Worm (Caenorhabditis elegans) whole organism, L2 larva: Measurements from ENCODE around the gene sql-1.

Experiments
- F13H6.1 ChIP-seq: sonication (generic microtip); optimal IDR thresholded peaks from 2 replicates; lab custom pipeline; 2016; ENCODE audit warnings: missing genetic modification characterization, missing compliant biosample characterization
- Y55F3AM.14 ChIP-seq: fragments of 200-800 bp; sonication (Bioruptor generic); optimal IDR thresholded peaks from 2 replicates; lab custom pipeline; 2018; ENCODE audit warnings: mild to moderate bottlenecking, missing genetic modification characterization, missing compliant biosample characterization
- ZK546.5 ChIP-seq: sonication (generic microtip); optimal IDR thresholded peaks from 2 replicates; lab custom pipeline; 2017; ENCODE audit warnings: missing biosample characterization, missing genetic modification characterization
- aly-2 ChIP-seq: fragments of 150-350 bp; optimal IDR thresholded peaks from 2 replicates; lab custom pipeline; 2014; ENCODE audit warnings: missing biosample characterization, missing genetic modification characterization
- ceh-16 ChIP-seq: fragments of 150-350 bp; optimal IDR thresholded peaks from 2 replicates; lab custom pipeline; 2014; ENCODE audit warnings: missing biosample characterization, missing genetic modification characterization
- dmd-4 ChIP-seq: sonication (generic microtip); optimal IDR thresholded peaks from 2 replicates; lab custom pipeline; 2017; ENCODE audit warnings: missing biosample characterization, missing genetic modification characterization
- fos-1 ChIP-seq: fragments of 150-350 bp; optimal IDR thresholded peaks from 2 replicates; lab custom pipeline; 2014; ENCODE audit warnings: missing biosample characterization, missing genetic modification characterization
- lin-13 ChIP-seq: fragments of 150-350 bp; optimal IDR thresholded peaks from 2 replicates; lab custom pipeline; 2014; ENCODE audit warnings: missing biosample characterization, missing genetic modification reagents, missing genetic modification characterization
- mbf-1 ChIP-seq: sonication (generic microtip); optimal IDR thresholded peaks from 2 replicates; lab custom pipeline; 2017; ENCODE audit warnings: missing biosample characterization, missing genetic modification characterization
- mdl-1 ChIP-seq, 2 experiments: fragments of 150-350 bp in 1 of 2; sonication (generic microtip) in 1 of 2; optimal IDR thresholded peaks; 2 replicates each; lab custom pipeline; 2017; ENCODE audit warnings: missing biosample characterization in 2 of 2, missing genetic modification characterization in 2 of 2
- nhr-10 ChIP-seq: sonication (generic microtip); optimal IDR thresholded peaks from 2 replicates; lab custom pipeline; 2017; ENCODE audit warnings: missing biosample characterization, missing genetic modification characterization
- nhr-129 ChIP-seq: fragments of 150-350 bp; optimal IDR thresholded peaks from 2 replicates; lab custom pipeline; 2014; ENCODE audit warnings: missing biosample characterization, missing genetic modification characterization
- nhr-23 ChIP-seq: fragments of 150-350 bp; optimal IDR thresholded peaks from 2 replicates; lab custom pipeline; 2014; ENCODE audit warnings: missing biosample characterization, missing genetic modification reagents, missing genetic modification characterization
- nhr-25 ChIP-seq: fragments of 150-350 bp; sonication (generic microtip); optimal IDR thresholded peaks from 3 replicates; lab custom pipeline; 2014; ENCODE audit warnings: missing biosample characterization, missing genetic modification characterization
- sem-4 ChIP-seq: fragments of 150-350 bp; optimal IDR thresholded peaks from 2 replicates; lab custom pipeline; 2014; ENCODE audit warnings: missing biosample characterization, missing genetic modification reagents, missing genetic modification characterization
- sma-9 ChIP-seq, 2 experiments: fragments of 150-350 bp in 1 of 2; sonication (generic microtip) in 1 of 2; optimal IDR thresholded peaks; 2 replicates each; lab custom pipeline; 2014 to 2016; ENCODE audit warnings: missing genetic modification characterization in 2 of 2, mild to moderate bottlenecking in 1 of 2, missing biosample characterization in 1 of 2, missing compliant biosample characterization in 1 of 2, missing genetic modification reagents in 1 of 2, moderate library complexity in 1 of 2
- snpc-4 ChIP-seq: fragments of 150-350 bp; optimal IDR thresholded peaks from 2 replicates; lab custom pipeline; 2014; ENCODE audit warnings: missing biosample characterization, missing genetic modification characterization
- unc-39 ChIP-seq: fragments of 150-350 bp; optimal IDR thresholded peaks from 2 replicates; lab custom pipeline; 2014; ENCODE audit warnings: missing biosample characterization, missing genetic modification characterization
- unc-55 ChIP-seq: fragments of 150-350 bp; sonication (generic microtip); optimal IDR thresholded peaks from 3 replicates; lab custom pipeline; 2014; ENCODE audit warnings: missing biosample characterization, missing genetic modification reagents, missing genetic modification characterization
- unc-62 ChIP-seq: fragments of 150-350 bp; optimal IDR thresholded peaks from 2 replicates; lab custom pipeline; 2014; ENCODE audit warnings: missing biosample characterization, missing genetic modification reagents, missing genetic modification characterization
- zag-1 ChIP-seq: fragments of 150-350 bp; optimal IDR thresholded peaks from 2 replicates; lab custom pipeline; 2014; ENCODE audit warnings: missing biosample characterization, missing genetic modification characterization
- ztf-1 ChIP-seq: fragments of 200-800 bp; sonication (Bioruptor generic); conservative IDR thresholded peaks from 2 replicates; pipeline ENCODE4 v1.3.6; 2022; ENCODE audit warnings: missing genetic modification characterization, missing compliant biosample characterization

The sql-1 gene

DNA sequence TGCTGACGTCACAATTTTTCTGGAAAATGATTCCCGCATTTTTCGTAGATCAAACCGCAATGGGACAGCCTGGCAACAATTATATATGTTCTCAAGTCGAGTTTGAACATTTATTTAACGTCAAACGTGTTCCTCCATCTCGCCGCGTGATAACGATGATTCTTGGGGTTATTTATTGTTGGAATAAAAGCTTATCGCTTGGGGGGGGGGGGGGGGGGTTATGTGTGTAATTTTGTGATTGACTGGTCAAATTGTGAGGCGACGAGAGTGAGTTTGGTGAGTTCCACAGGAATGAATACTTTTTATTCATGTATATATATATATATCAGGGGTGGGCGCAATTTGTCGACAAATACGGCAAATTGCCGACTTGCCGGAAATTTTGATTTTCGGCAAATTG, 69.6 kb downstream of the sql-1 start:
- TF ChIP-seq lin-13 (GFP tag; lab: Kevin White, UChicago) (no peak), mbf-1 (tag; lab: Kevin White, UChicago) (no peak), nhr-25 (tag; lab: Kevin White, UChicago) (no peak), Y55F3AM.14 (GFP tag; lab: Kevin White, UChicago) (no peak), zag-1 (tag; lab: Kevin White, UChicago) (no peak), unc-55 (GFP tag; lab: Kevin White, UChicago) (no peak), snpc-4 (tag; lab: Kevin White, UChicago) (no peak), unc-39 (tag; lab: Kevin White, UChicago) (no peak), ZK546.5 (tag; lab: Kevin White, UChicago) (no peak)

ce11 chrIII:12569870-12570269, 70.5 kb downstream of the sql-1 start:
- TF ChIP-seq unc-62 (GFP tag; lab: Kevin White, UChicago) (no peak), sem-4 (tag; lab: Kevin White, UChicago) (no peak), mdl-1 (tag; optimal IDR thresholded peaks at IDR 0.05; lab: Kevin White, UChicago) (no peak), ZK546.5 (tag; lab: Kevin White, UChicago) (no peak), F13H6.1 (tag; lab: Kevin White, UChicago) (no peak), fos-1 (no peak), nhr-25 (tag; lab: Kevin White, UChicago) (no peak), dmd-4 (tag; lab: Kevin White, UChicago) (no peak), nhr-23 (tag; lab: Kevin White, UChicago) (no peak), unc-39 (tag; lab: Kevin White, UChicago) (no peak), mbf-1 (tag; lab: Kevin White, UChicago) (no peak), Y55F3AM.14 (GFP tag; lab: Kevin White, UChicago) (no peak), aly-2 (no peak), zag-1 (tag; lab: Kevin White, UChicago) (no peak), unc-55 (GFP tag; lab: Kevin White, UChicago) (no peak), sma-9 (GFP tag; optimal IDR thresholded peaks at IDR 0.05; lab: Kevin White, UChicago) (no peak), sma-9 (tag; optimal IDR thresholded peaks at IDR 0.05; lab: Kevin White, UChicago) (no peak), nhr-10 (no peak)

DNA sequence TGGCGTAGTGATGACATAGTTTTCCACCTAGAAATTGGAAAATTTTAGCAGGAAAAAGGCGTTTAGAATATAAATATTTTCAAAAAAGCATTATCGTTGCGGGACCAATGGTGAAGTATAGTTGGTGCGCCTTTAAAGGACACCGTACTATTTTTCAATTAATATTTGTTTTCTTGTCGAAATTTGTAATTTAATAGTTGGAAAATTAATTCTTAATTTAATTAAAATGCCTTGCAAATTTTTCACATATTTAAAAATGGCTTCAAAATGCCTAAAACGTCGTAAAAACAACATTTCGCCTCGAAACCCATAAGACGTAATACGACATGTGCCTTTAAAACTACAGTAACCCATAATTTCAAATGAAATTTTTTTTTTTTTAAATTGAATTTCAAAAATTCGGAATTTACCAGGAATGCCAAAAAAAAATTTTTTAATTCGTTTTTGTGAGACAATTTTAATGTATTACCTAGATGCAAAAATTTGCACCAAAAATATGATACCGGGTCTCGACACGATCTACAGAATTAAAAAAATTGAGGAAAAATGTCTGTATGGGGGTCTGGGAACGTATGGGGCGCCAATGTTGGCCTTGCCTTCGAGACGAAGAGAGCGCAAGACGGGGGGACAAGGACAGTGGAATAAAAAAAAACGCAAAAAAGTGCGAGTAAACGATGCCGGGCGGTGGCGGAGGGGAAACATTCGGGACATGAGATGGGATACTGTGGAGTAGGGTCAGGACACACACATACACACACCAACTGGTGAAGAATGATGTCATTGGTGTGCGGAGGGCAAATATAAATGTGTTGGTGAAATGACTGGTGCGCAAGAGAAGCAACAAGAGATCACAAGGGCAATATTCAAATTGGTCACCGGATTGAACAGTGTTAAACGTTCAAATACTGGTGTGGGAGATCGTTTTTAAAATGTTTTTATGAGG, 76.3 kb downstream of the sql-1 start, which contains the start of gene aakg-1:
Gene aakg-1, minus strand, starts transcription at position 52 of the 943 bp plus-strand sequence.
- TF ChIP-seq nhr-129 (peak; percentile 4), ztf-1 (GFP tag; lab: Robert Waterston, UW) (no peak), ceh-16 (tag; lab: Kevin White, UChicago) (peak; percentile 33)
- TF ChIP-seq, all 48 proteins: peak for 2
